Worm (Caenorhabditis elegans): Measurements from ENCODE around the gene ttll-15.

ttll-15 gene

ce11 chrV:10355773-10356335 is 2.5 kb upstream of the ttll-15 start, which contains the start of gene sluh-7:
TSS of gene sluh-7 (minus strand) at chrV:10355823.
- no peak for TF ChIP-seq unc-62 (GFP tag; optimal IDR thresholded peaks at IDR 0.05)

- TF ChIP-seq unc-62 (GFP tag; optimal IDR thresholded peaks at IDR 0.05): no peak
These were observed 828 bp upstream of the ttll-15 start, which contains the start of gene ceeh-2 for ce11 chrV:10357467-10357953. TSS of gene ceeh-2 (minus strand) at chrV:10357903.

DNA sequence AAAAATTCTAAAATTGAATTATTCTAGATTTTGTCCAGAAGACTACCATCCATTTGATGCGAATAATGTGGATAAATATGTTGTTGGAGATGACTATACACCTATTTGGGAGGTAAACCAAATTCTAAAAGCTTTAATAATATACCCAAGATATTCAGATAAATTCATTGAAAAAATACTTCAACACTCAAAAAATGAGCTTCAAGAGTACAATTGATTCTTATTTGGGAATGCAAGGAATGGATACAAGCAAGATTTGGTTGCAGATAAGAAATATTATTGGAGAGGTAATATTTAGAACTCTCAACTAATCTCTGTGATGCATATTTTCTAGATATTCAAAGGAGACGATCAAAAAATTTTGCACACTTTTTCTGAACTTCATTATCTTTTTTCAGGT is 1.8 kb downstream of the ttll-15 start:
- TF ChIP-seq unc-62 (GFP tag; optimal IDR thresholded peaks at IDR 0.05): no peak

DNA sequence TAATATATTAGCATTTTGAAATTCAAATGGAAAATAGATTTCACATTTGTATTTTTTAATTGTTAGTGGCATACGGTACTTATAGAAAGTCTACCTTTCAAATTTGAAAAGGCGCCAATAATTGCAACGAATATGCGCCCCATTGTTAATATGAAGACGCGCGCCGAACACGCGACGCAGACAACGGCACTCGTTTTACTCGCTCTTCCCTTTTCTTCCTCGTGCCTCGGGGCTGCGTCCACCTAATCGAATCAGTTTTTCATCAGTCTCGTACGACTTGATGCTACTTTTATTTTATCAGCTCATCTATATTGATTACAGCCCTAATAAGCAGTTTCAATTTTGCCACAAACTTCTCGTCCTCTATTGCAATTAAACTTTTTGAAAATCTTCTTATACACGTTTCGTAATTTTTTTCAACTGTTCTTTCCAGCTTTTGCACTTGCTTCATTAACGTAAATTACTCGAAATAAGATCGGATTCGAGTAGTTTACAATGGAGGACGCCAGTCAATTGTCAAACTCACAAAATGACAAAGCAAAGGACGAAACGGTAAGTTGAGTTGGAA is 3.6 kb downstream of the ttll-15 start, which contains the start of gene cash-1:
Gene cash-1 (plus strand): TSS at position 432 of the 568 bp plus-strand sequence.
- no peak for TF ChIP-seq unc-62 (GFP tag; optimal IDR thresholded peaks at IDR 0.05)

DNA sequence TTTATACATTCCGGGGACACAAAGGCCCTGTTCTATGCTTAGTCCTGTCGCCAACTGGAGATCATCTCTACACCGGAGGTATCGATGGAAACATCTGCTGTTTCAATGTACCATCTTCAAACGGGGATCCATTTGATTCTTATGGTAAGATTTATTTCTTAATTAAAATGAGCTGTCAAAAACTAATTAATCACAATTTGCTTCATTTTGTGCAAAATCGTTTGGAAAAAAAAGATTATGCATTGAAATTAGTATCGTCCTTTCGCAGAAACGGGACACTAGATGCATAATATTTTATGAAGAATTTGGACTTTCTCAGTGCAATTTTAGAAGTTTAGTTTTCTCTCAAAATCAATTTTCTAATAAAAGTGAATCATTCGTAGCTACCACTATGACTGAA is 5.5 kb downstream of the ttll-15 start:
- no peak for TF ChIP-seq unc-62 (GFP tag; optimal IDR thresholded peaks at IDR 0.05)

ce11 chrV:10368256-10368655 is 9.9 kb downstream of the ttll-15 start, which contains the start of gene sri-20:
TSS of gene sri-20 (plus strand) at chrV:10368556.
- no peak for TF ChIP-seq unc-62 (GFP tag; optimal IDR thresholded peaks at IDR 0.05)

- TF ChIP-seq unc-62 (GFP tag; optimal IDR thresholded peaks at IDR 0.05): no peak
These were observed 12.8 kb downstream of the ttll-15 start for ce11 chrV:10371177-10371576.

DNA sequence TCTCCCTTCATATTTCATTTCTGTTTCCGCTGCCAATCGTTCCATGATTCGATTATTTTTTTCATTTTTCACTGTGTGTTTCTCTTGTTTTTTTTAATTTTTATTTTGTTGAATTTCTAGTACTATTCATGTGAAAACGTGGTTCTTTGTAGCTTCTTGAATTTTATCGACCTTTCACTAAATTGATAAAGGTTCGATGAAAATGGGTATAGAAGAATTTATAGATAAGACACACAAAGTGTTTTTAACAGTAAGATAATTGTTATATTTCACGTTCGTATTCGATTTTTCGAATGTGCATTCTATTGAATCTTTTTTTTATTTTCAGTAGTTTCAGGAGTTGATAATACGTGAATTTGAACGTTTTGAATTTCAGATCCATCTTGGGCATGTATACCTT is 13.6 kb downstream of the ttll-15 start, which contains the start of gene ugt-49:
Gene ugt-49 (plus strand): TSS at position 371 of the 400 bp plus-strand sequence.
- TF ChIP-seq unc-62 (GFP tag; optimal IDR thresholded peaks at IDR 0.05): no peak

- TF ChIP-seq unc-62 (GFP tag; optimal IDR thresholded peaks at IDR 0.05): no peak
These were observed 21.0 kb downstream of the ttll-15 start, which contains the start of gene AC3.12 for ce11 chrV:10379293-10379692. TSS of gene AC3.12 (minus strand) at chrV:10379393.

DNA sequence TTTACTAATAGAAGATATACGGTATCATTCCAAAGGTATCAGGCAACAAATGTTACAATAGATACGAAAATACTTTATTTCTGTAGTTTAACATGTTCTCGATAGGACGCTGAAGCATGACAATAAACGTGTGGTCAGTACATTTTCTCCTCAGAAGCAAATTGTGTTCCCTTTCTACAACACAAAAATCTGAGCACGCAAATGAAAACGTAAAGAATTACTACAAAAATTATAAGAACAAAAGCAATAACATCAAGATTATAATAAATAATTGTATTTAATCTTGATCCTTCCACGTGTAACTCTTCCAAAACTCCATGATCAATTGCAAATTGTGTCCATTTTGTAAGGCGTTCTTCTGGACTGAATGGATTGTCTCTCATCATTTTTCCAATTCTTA is 21.4 kb downstream of the ttll-15 start:
- TF ChIP-seq unc-62 (GFP tag; optimal IDR thresholded peaks at IDR 0.05): no peak

ce11 chrV:10381726-10382125 is 23.4 kb downstream of the ttll-15 start, which contains the start of gene abu-1:
TSS of gene abu-1 (minus strand) at chrV:10381826.
- TF ChIP-seq unc-62 (GFP tag; optimal IDR thresholded peaks at IDR 0.05): no peak

ce11 chrV:10382142-10382541 is 23.8 kb downstream of the ttll-15 start, which contains the start of gene pqn-2:
TSS of gene pqn-2 (plus strand) at chrV:10382442.
- no peak for TF ChIP-seq unc-62 (GFP tag; optimal IDR thresholded peaks at IDR 0.05)

ce11 chrV:10383950-10384349 is 25.6 kb downstream of the ttll-15 start, which contains the start of gene spe-10:
TSS of gene spe-10 (plus strand) at chrV:10384250.
- TF ChIP-seq unc-62 (GFP tag; optimal IDR thresholded peaks at IDR 0.05): no peak

DNA sequence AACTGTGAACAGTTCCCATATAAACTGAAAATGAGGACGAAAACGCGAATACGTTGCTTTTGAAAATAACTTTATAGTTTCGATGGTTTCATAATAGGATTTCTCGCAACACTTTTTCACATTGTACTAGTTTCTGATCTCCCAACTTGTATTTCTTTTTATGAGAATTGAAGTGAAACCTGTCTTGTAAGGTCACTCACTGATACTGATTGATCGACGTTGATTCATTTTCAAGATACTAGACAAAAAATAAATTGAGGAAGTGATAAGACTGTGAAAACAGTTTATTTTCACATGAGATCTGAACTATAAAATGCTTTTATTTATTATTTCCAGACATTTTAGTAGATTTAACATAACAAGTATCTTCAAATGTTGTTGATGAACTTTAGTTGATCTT is 29.1 kb downstream of the ttll-15 start:
- TF ChIP-seq unc-62 (GFP tag; optimal IDR thresholded peaks at IDR 0.05): no peak

ce11 chrV:10388318-10388717 is 30.0 kb downstream of the ttll-15 start, which contains the start of gene AC3.5:
TSS of gene AC3.5 (plus strand) at chrV:10388527.
- no peak for TF ChIP-seq unc-62 (GFP tag; optimal IDR thresholded peaks at IDR 0.05)

- TF ChIP-seq unc-62 (GFP tag; optimal IDR thresholded peaks at IDR 0.05): no peak
These were observed 35.4 kb downstream of the ttll-15 start for ce11 chrV:10393708-10394107.
